Fruit fly (Drosophila melanogaster) whole organism, prepupa: Measurements from ENCODE around the gene Slh.

ENCODE experiments used
- Blimp-1 ChIP-seq: fragments of 200-800 bp; sonication (Bioruptor generic); optimal IDR thresholded peaks from 3 replicates; lab custom pipeline; 2017; ENCODE audit warnings: missing biosample characterization, missing genetic modification characterization, mild to moderate bottlenecking, moderate library complexity, missing genetic modification reagents
- CG11762 ChIP-seq: fragments of 200-800 bp; sonication (Bioruptor generic); optimal IDR thresholded peaks from 3 replicates; lab custom pipeline; 2016; ENCODE audit warnings: missing biosample characterization, missing genetic modification characterization; ENCODE audit not compliant: insufficient read depth
- CG16779 ChIP-seq: fragments of 200-800 bp; sonication (Bioruptor generic); optimal IDR thresholded peaks from 3 replicates; lab custom pipeline; 2017; ENCODE audit warnings: missing biosample characterization, mild to moderate bottlenecking, missing genetic modification characterization
- Lpt ChIP-seq: fragments of 200-800 bp; sonication (Bioruptor generic); optimal IDR thresholded peaks from 3 replicates; lab custom pipeline; 2016; ENCODE audit warnings: missing biosample characterization, missing genetic modification characterization
- OdsH ChIP-seq: fragments of 200-800 bp; sonication (Bioruptor generic); optimal IDR thresholded peaks from 3 replicates; lab custom pipeline; 2016; ENCODE audit warnings: missing biosample characterization, missing genetic modification characterization
- fkh ChIP-seq: fragments of 200-800 bp; sonication (Bioruptor generic); optimal IDR thresholded peaks from 3 replicates; lab custom pipeline; 2017; ENCODE audit warnings: missing biosample characterization, mild to moderate bottlenecking, missing genetic modification characterization, moderate library complexity
- ss ChIP-seq, 2 experiments: fragments of 200-800 bp; sonication (Bioruptor generic); optimal IDR thresholded peaks; 2 replicates in 1 of 2; 3 replicates in 1 of 2; lab custom pipeline; 2017 to 2018; ENCODE audit warnings: mild to moderate bottlenecking in 2 of 2, missing biosample characterization in 2 of 2, missing genetic modification characterization in 2 of 2, moderate library complexity in 1 of 2

dm6 chr2L:2448514-2448913 is 44.0 kb downstream of the Slh start:
- TF ChIP-seq Blimp-1 (GFP tag; lab: Kevin White, UChicago) (no peak), Lpt (GFP tag; lab: Kevin White, UChicago) (no peak), OdsH (GFP tag; lab: Kevin White, UChicago) (no peak), fkh (no peak), CG11762 (GFP tag; lab: Kevin White, UChicago) (no peak), CG16779 (tag; lab: Kevin White, UChicago) (no peak), ss (GFP tag; optimal IDR thresholded peaks at IDR 0.05; lab: Kevin White, UChicago) (peak; percentile 15 to 20)
